Worm (Caenorhabditis elegans): Measurements from ENCODE around the gene nhr-274.
A peak's percentile ranks its signal among the peaks of the same experiment; 100 is the strongest.

nhr-274 gene

ce11 chrIV:1672398-1672797, 27.3 kb upstream of the nhr-274 start, which contains the start of gene Y41D4B.1:
Gene Y41D4B.1, plus strand, starts transcription at chrIV:1672698.
- TF ChIP-seq sem-4 (tag; optimal IDR thresholded peaks at IDR 0.05) (no peak), nhr-10 (tag; optimal IDR thresholded peaks at IDR 0.05) (no peak), C34F6.9 (tag; optimal IDR thresholded peaks at IDR 0.05) (peak; percentile 3)

DNA sequence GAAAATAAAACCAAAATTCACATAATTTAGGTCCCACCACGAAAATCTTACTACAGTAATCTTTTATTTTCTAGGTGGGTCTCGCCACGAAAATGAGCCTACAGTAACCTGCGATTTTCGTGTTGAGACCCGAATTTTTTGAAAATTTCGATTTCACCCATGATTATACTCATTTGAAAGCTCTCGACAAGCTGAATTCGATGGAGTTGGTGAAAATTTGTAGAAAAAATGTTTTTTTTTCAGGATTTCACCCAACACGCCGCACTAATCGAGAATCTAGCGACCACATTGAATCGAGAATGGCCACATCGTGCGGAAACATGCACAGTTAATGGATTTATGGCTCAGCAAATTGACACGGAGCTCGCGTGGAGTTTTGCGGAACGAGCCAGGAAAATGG, 17.8 kb upstream of the nhr-274 start:
- no peak for TF ChIP-seq lin-11 (tag; optimal IDR thresholded peaks at IDR 0.05)
- no peak for TF ChIP-seq nhr-6 (tag; optimal IDR thresholded peaks at IDR 0.05)
- no peak for TF ChIP-seq blmp-1 (tag; optimal IDR thresholded peaks at IDR 0.05; ENCODE audit: insufficient read depth)
- no peak for TF ChIP-seq nhr-12 (tag; optimal IDR thresholded peaks at IDR 0.05)
- TF ChIP-seq peb-1 (tag; optimal IDR thresholded peaks at IDR 0.05), result no peak
- no peak for TF ChIP-seq crh-2 (tag; optimal IDR thresholded peaks at IDR 0.05)

DNA sequence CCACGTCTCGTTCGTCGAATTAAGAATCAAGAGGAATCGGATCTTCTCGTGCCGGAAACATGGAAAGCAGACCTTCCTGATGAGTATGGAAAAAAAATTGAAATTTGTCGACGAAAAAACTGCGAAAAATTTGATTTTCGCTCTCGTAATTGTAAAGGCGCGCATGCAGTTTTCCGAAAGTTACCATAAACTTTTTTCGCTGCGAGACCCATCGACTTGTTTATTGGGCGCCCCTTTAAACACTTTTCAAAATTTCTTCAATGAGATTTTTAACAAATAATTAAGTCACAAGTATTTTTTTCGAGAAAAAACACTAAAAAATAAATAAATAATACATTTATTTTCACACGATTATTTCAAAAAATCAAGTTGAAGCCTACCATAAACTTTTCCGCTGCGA, 15.6 kb upstream of the nhr-274 start:
- no peak for TF ChIP-seq lin-13 (GFP tag; optimal IDR thresholded peaks at IDR 0.05)
- TF ChIP-seq blmp-1 (tag; optimal IDR thresholded peaks at IDR 0.05; ENCODE audit: insufficient read depth), result no peak

DNA sequence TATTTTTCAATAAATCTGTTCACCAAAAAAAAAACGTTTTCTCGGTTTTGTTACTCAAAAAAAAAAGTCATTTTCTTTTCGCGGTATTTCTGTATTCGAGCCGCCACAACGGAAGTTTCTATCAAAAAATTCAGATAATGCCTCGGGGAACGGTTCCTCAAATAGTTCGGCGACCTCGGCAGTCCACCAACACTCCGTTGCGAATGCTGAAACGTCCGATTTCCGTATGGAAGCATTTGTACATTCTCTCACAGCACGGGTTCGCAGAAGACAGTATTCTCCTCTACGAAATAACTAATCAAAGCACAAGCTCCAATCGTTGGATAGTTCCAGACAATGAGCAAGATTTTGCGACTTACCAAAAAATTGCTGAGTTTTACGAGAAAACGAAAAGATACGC, 14.9 kb upstream of the nhr-274 start, which contains the start of gene Y41D4B.4:
Y41D4B.4 (plus strand) TSS at position 133 of the 400 bp plus-strand sequence.
- TF ChIP-seq egl-27 (tag; optimal IDR thresholded peaks at IDR 0.05) (no peak), ZK546.5 (tag; optimal IDR thresholded peaks at IDR 0.05) (no peak), crh-2 (tag; optimal IDR thresholded peaks at IDR 0.05) (no peak), mab-5 (tag; optimal IDR thresholded peaks at IDR 0.05) (no peak), ama-1 (optimal IDR thresholded peaks at IDR 0.05) (no peak), ztf-4 (tag; optimal IDR thresholded peaks at IDR 0.05) (no peak), unc-62 (GFP tag; optimal IDR thresholded peaks at IDR 0.05) (no peak), lsy-2 (tag; optimal IDR thresholded peaks at IDR 0.05) (no peak), nhr-23 (tag; optimal IDR thresholded peaks at IDR 0.05) (no peak), F13H6.1 (tag; optimal IDR thresholded peaks at IDR 0.05) (no peak), blmp-1 (tag; optimal IDR thresholded peaks at IDR 0.05; ENCODE audit: insufficient read depth) (no peak), aly-2 (tag; optimal IDR thresholded peaks at IDR 0.05) (no peak), sma-3 (GFP tag; optimal IDR thresholded peaks at IDR 0.05) (no peak), gmeb-1 (tag; optimal IDR thresholded peaks at IDR 0.05) (no peak), unc-55 (GFP tag; optimal IDR thresholded peaks at IDR 0.05) (no peak), nhr-12 (tag; optimal IDR thresholded peaks at IDR 0.05) (no peak), dmd-4 (tag; optimal IDR thresholded peaks at IDR 0.05) (no peak), sem-4 (tag; optimal IDR thresholded peaks at IDR 0.05) (no peak)

ce11 chrIV:1659045-1659741, 14.1 kb upstream of the nhr-274 start, which contains the start of gene rps-28:
Gene rps-28, plus strand, starts transcription at chrIV:1659691.
- TF ChIP-seq ceh-82 (tag; optimal IDR thresholded peaks at IDR 0.05) (peak; percentile 90), mab-5 (tag; optimal IDR thresholded peaks at IDR 0.05) (peak; percentile 96), gmeb-1 (tag; optimal IDR thresholded peaks at IDR 0.05) (peak; percentile 93), ztf-4 (tag; optimal IDR thresholded peaks at IDR 0.05) (peak; percentile 95), F13H6.1 (tag; optimal IDR thresholded peaks at IDR 0.05) (peak; percentile 96), unc-62 (GFP tag; optimal IDR thresholded peaks at IDR 0.05) (no peak), dmd-4 (tag; optimal IDR thresholded peaks at IDR 0.05) (no peak), ZK546.5 (tag; optimal IDR thresholded peaks at IDR 0.05) (peak; percentile 79), unc-55 (GFP tag; optimal IDR thresholded peaks at IDR 0.05) (peak; percentile 99), snpc-4 (tag; optimal IDR thresholded peaks at IDR 0.05) (peak; percentile 89), ceh-16 (tag; optimal IDR thresholded peaks at IDR 0.05) (peak; percentile 77), lsy-2 (tag; optimal IDR thresholded peaks at IDR 0.05) (peak; percentile 89 to 96), mdl-1 (tag; optimal IDR thresholded peaks at IDR 0.05) (peak in 1 of 2 experiments; percentile 83), egl-27 (tag; optimal IDR thresholded peaks at IDR 0.05) (peak; percentile 94), sma-3 (GFP tag; optimal IDR thresholded peaks at IDR 0.05) (peak; percentile 99), skn-1 (tag; optimal IDR thresholded peaks at IDR 0.05) (peak; percentile 58), nhr-10 (tag; optimal IDR thresholded peaks at IDR 0.05) (peak; percentile 52), C34F6.9 (tag; optimal IDR thresholded peaks at IDR 0.05) (peak; percentile 99), lin-11 (tag; optimal IDR thresholded peaks at IDR 0.05) (peak; percentile 97), lin-13 (GFP tag; optimal IDR thresholded peaks at IDR 0.05) (peak; percentile 98), elt-3 (tag; optimal IDR thresholded peaks at IDR 0.05) (no peak), fos-1 (tag; optimal IDR thresholded peaks at IDR 0.05) (peak; percentile 97), nhr-237 (tag; optimal IDR thresholded peaks at IDR 0.05) (peak; percentile 81), sma-9 (GFP tag; optimal IDR thresholded peaks at IDR 0.05) (peak; percentile 97), sma-9 (tag; optimal IDR thresholded peaks at IDR 0.05) (no peak), nhr-77 (tag; optimal IDR thresholded peaks at IDR 0.05) (peak; percentile 73), blmp-1 (tag; optimal IDR thresholded peaks at IDR 0.05; ENCODE audit: insufficient read depth) (peak; percentile 88), crh-2 (tag; optimal IDR thresholded peaks at IDR 0.05) (peak; percentile 98), ztf-1 (GFP tag; conservative IDR thresholded peaks at IDR 0.05) (no peak), nhr-129 (tag; optimal IDR thresholded peaks at IDR 0.05) (peak; percentile 98), alr-1 (tag; optimal IDR thresholded peaks at IDR 0.05) (no peak), Y55F3AM.14 (GFP tag; optimal IDR thresholded peaks at IDR 0.05) (peak; percentile 64), sem-4 (tag; optimal IDR thresholded peaks at IDR 0.05) (peak; percentile 95), R02D3.7 (tag; optimal IDR thresholded peaks at IDR 0.05) (peak; percentile 41), ama-1 (optimal IDR thresholded peaks at IDR 0.05) (peak; percentile 79), mbf-1 (tag; optimal IDR thresholded peaks at IDR 0.05) (no peak)

All from whole organism, L2 larva.